Worm (Caenorhabditis elegans): ENCODE data around the gene Y10G11A.1.

Gene Y10G11A.1

DNA sequence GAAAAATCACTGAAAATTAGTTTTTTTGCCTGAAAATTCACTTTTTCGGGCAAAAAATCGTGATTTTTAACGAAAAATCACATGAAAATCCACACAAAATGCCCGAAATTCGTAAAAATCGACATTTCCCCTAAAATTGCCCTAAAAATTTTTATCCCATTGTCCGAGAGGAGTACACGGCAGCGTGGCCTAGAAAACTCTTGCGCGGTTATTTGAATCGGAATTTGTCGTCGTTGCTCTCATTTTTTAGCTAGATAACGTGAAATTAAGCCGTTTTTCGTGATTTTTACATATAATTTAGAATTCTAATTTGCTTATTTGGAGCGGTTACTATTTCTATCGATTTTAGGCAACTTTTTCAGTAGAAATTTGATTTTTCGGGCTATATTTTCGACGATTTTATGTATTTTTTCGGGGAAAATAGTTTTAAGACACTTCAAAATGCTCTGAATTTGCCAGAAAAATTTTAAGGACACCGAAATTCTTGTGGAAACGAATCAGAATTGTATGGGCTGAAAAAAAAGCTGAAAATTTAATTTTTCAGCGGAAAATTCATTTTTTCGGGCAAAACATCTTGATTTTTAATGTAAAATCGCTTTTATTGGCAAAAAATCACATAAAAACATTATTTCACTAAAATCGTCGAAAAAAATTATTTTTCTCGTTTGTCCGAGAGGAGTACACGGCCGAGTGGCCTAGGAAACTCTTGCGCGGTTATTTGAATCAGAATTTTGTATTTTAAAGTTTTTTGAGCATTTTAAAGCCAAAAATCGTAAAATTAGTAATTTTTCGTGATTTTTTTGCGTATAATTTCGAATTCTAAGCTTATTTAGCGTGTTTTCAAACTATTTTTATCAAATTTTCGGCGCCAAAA, 9.1 kb upstream of the Y10G11A.1 start (continued):
- TF ChIP-seq pag-3 (tag; optimal IDR thresholded peaks at IDR 0.05; ENCODE audit: borderline replicate concordance, insufficient read depth) = no peak
- peak; percentile 99 for TF ChIP-seq fkh-4 (tag; optimal IDR thresholded peaks at IDR 0.05; ENCODE audit: borderline replicate concordance)
- peak; percentile 92 to 97 for TF ChIP-seq lin-35 (GFP tag; optimal IDR thresholded peaks at IDR 0.05)
- TF ChIP-seq ama-1 (optimal IDR thresholded peaks at IDR 0.05) = no peak
- TF ChIP-seq efl-1 (optimal IDR thresholded peaks at IDR 0.05) = peak; percentile 73 to 97
- TF ChIP-seq efl-1 (GFP tag; optimal IDR thresholded peaks at IDR 0.05 in 1 of 2) = peak; percentile 98 to 100
- TF ChIP-seq nhr-84 (tag; optimal IDR thresholded peaks at IDR 0.05) = no peak
- peak in 1 of 2 experiments; percentile 98 for TF ChIP-seq ztf-11 (tag; optimal IDR thresholded peaks at IDR 0.05)
- peak; percentile 44 for TF ChIP-seq fos-1 (tag; optimal IDR thresholded peaks at IDR 0.05)
- TF ChIP-seq pax-3 (tag; optimal IDR thresholded peaks at IDR 0.05) = peak; percentile 90
- no peak for TF ChIP-seq vab-15 (tag; optimal IDR thresholded peaks at IDR 0.05)
- peak; percentile 70 for TF ChIP-seq sup-37 (GFP tag; optimal IDR thresholded peaks at IDR 0.05)
- TF ChIP-seq egl-13 (tag; optimal IDR thresholded peaks at IDR 0.05) = peak; percentile 97
- no peak for TF ChIP-seq nhr-77 (tag; optimal IDR thresholded peaks at IDR 0.05)
- peak; percentile 74 to 81 for TF ChIP-seq lsy-2 (tag; optimal IDR thresholded peaks at IDR 0.05)
- peak; percentile 42 for TF ChIP-seq blmp-1 (tag; optimal IDR thresholded peaks at IDR 0.05)
- TF ChIP-seq nhr-237 (tag; optimal IDR thresholded peaks at IDR 0.05) = no peak
- peak; percentile 79 for TF ChIP-seq grh-1 (GFP tag; IDR thresholded peaks at IDR 0.05)
- peak in 1 of 2 experiments; percentile 5 for TF ChIP-seq mdl-1 (tag; optimal IDR thresholded peaks at IDR 0.05)
- peak; percentile 52 for TF ChIP-seq jun-1 (tag; optimal IDR thresholded peaks at IDR 0.05)
- peak; percentile 72 for TF ChIP-seq elt-2 (tag; optimal IDR thresholded peaks at IDR 0.05)
- no peak for TF ChIP-seq zag-1 (tag; optimal IDR thresholded peaks at IDR 0.05)
- peak; percentile 96 for TF ChIP-seq dsc-1 (tag; optimal IDR thresholded peaks at IDR 0.05)
- TF ChIP-seq mep-1 (tag; optimal IDR thresholded peaks at IDR 0.05) = peak; percentile 67
- no peak for TF ChIP-seq pqm-1 (tag; optimal IDR thresholded peaks at IDR 0.05)
- peak in 2 of 6 experiments; percentile 42 to 64 for TF ChIP-seq elt-3 (tag; optimal IDR thresholded peaks at IDR 0.05)
- TF ChIP-seq ceh-90 (tag; optimal IDR thresholded peaks at IDR 0.05) = peak; percentile 99
- TF ChIP-seq nhr-90 (tag; optimal IDR thresholded peaks at IDR 0.05; ENCODE audit: poor library complexity) = peak; percentile 96
- peak; percentile 80 for TF ChIP-seq ceh-8 (GFP tag; optimal IDR thresholded peaks at IDR 0.05)
- peak; percentile 96 for TF ChIP-seq unc-98 (GFP tag; IDR thresholded peaks at IDR 0.05)
- peak; percentile 74 for TF ChIP-seq lin-39 (tag; optimal IDR thresholded peaks at IDR 0.05)
- no peak for TF ChIP-seq fkh-10 (GFP tag; optimal IDR thresholded peaks at IDR 0.05)
- peak; percentile 88 for TF ChIP-seq swsn-7 (tag; optimal IDR thresholded peaks at IDR 0.05)
- peak; percentile 41 for TF ChIP-seq C34B4.2 (tag; optimal IDR thresholded peaks at IDR 0.05)
- no peak for TF ChIP-seq unc-62 (GFP tag; optimal IDR thresholded peaks at IDR 0.05)
- TF ChIP-seq lin-15B (tag; optimal IDR thresholded peaks at IDR 0.05) = peak; percentile 29
- TF ChIP-seq nhr-19 (GFP tag; conservative IDR thresholded peaks at IDR 0.05) = peak; percentile 82
- peak; percentile 82 for TF ChIP-seq zip-4 (GFP tag; optimal IDR thresholded peaks at IDR 0.05)
- TF ChIP-seq nhr-85 (tag) = peak; percentile 97
- TF ChIP-seq ces-1 (GFP tag; optimal IDR thresholded peaks at IDR 0.05) = no peak
- TF ChIP-seq mef-2 (tag; optimal IDR thresholded peaks at IDR 0.05) = no peak
- peak; percentile 93 for TF ChIP-seq nhr-47 (tag; optimal IDR thresholded peaks at IDR 0.05)
- TF ChIP-seq efl-3 (GFP tag; optimal IDR thresholded peaks at IDR 0.05) = peak; percentile 79
- peak; percentile 87 for TF ChIP-seq unc-86 (tag; optimal IDR thresholded peaks at IDR 0.05)
- TF ChIP-seq lir-3 (tag; optimal IDR thresholded peaks at IDR 0.05; ENCODE audit: poor library complexity) = peak; percentile 98
- peak; percentile 62 for TF ChIP-seq unc-130 (tag; optimal IDR thresholded peaks at IDR 0.05)
- peak; percentile 91 for TF ChIP-seq tbx-2 (tag; optimal IDR thresholded peaks at IDR 0.05)
- TF ChIP-seq mab-9 (GFP tag; IDR thresholded peaks at IDR 0.05) = peak; percentile 93
- TF ChIP-seq nhr-11 (tag; optimal IDR thresholded peaks at IDR 0.05) = peak; percentile 45
- no peak for TF ChIP-seq aha-1 (tag; optimal IDR thresholded peaks at IDR 0.05)
- TF ChIP-seq F16B12.6 (tag; optimal IDR thresholded peaks at IDR 0.05) = peak; percentile 6

Measured in whole organism, L1 larva.